Fruit fly (Drosophila melanogaster) S2 (cell line): ENCODE data around the gene Snoo.

Experiments used
- CG8478 ChIP-seq: fragments of >200 bp; optimal IDR thresholded peaks from 2 replicates; lab custom pipeline; 2018
- CTCF ChIP-seq, 2 experiments: fragments of >200 bp; optimal IDR thresholded peaks; 2 replicates each; lab custom pipeline; 2018

The Snoo gene

dm6 chr2L:7960581-7961530 is 23.1 kb downstream of the Snoo start:
- no peak for TF ChIP-seq CG8478 (lab: Kevin White, UChicago)
- no peak for TF ChIP-seq CTCF (optimal IDR thresholded peaks at IDR 0.05; lab: Kevin White, UChicago)

dm6 chr2L:7957068-7957868 is 26.7 kb downstream of the Snoo start:
- no peak for TF ChIP-seq CTCF (optimal IDR thresholded peaks at IDR 0.05; lab: Kevin White, UChicago)
- no peak for TF ChIP-seq CG8478 (lab: Kevin White, UChicago)

dm6 chr2L:7956310-7957067 is 27.5 kb downstream of the Snoo start:
- TF ChIP-seq CTCF (optimal IDR thresholded peaks at IDR 0.05; lab: Kevin White, UChicago) = no peak
- TF ChIP-seq CG8478 (lab: Kevin White, UChicago) = no peak

- no peak for TF ChIP-seq CG8478 (lab: Kevin White, UChicago)
- TF ChIP-seq CTCF (optimal IDR thresholded peaks at IDR 0.05; lab: Kevin White, UChicago) = no peak
Observed at dm6 chr2L:7954588-7954987, 29.4 kb downstream of the Snoo start.

- no peak for TF ChIP-seq CG8478 (lab: Kevin White, UChicago)
- peak; percentile 76 to 89 for TF ChIP-seq CTCF (optimal IDR thresholded peaks at IDR 0.05; lab: Kevin White, UChicago)
Observed at dm6 chr2L:7953371-7954017, 30.5 kb downstream of the Snoo start.

dm6 chr2L:7952351-7952750 is 31.6 kb downstream of the Snoo start:
- TF ChIP-seq CTCF (optimal IDR thresholded peaks at IDR 0.05; lab: Kevin White, UChicago) (no peak), CG8478 (lab: Kevin White, UChicago) (no peak)

- TF ChIP-seq CTCF (optimal IDR thresholded peaks at IDR 0.05; lab: Kevin White, UChicago) (no peak), CG8478 (lab: Kevin White, UChicago) (no peak)
Observed at dm6 chr2L:7951934-7952333, 32.1 kb downstream of the Snoo start.

- TF ChIP-seq CG8478 (lab: Kevin White, UChicago) (no peak), CTCF (optimal IDR thresholded peaks at IDR 0.05; lab: Kevin White, UChicago) (no peak)
Observed at dm6 chr2L:7949788-7950187, 34.2 kb downstream of the Snoo start.

dm6 chr2L:7949016-7949415 is 35.0 kb downstream of the Snoo start:
- TF ChIP-seq CG8478 (lab: Kevin White, UChicago) = no peak
- TF ChIP-seq CTCF (optimal IDR thresholded peaks at IDR 0.05; lab: Kevin White, UChicago) = no peak

dm6 chr2L:7945037-7945436 is 39.0 kb downstream of the Snoo start:
- TF ChIP-seq CTCF (optimal IDR thresholded peaks at IDR 0.05; lab: Kevin White, UChicago) = no peak
- TF ChIP-seq CG8478 (lab: Kevin White, UChicago) = no peak

dm6 chr2L:7944179-7944578 is 39.8 kb downstream of the Snoo start:
- TF ChIP-seq CG8478 (lab: Kevin White, UChicago) (no peak), CTCF (optimal IDR thresholded peaks at IDR 0.05; lab: Kevin White, UChicago) (no peak)

- TF ChIP-seq CTCF (optimal IDR thresholded peaks at IDR 0.05; lab: Kevin White, UChicago) (no peak), CG8478 (lab: Kevin White, UChicago) (no peak)
Observed at dm6 chr2L:7942927-7943326, 41.1 kb downstream of the Snoo start.

- TF ChIP-seq CTCF (optimal IDR thresholded peaks at IDR 0.05; lab: Kevin White, UChicago) = no peak
Observed at dm6 chr2L:7941954-7942353, 42.0 kb downstream of the Snoo start.
